Fruit fly (Drosophila melanogaster): ENCODE data around the gene CG7341.

The CG7341 gene

dm6 chr3L:18079123-18079522 is 33.6 kb upstream of the CG7341 start:
- TF ChIP-seq pan (optimal IDR thresholded peaks at IDR 0.05) (no peak), EcR (GFP tag; optimal IDR thresholded peaks at IDR 0.05) (peak; percentile 7 to 99)

- TF ChIP-seq EcR (GFP tag; optimal IDR thresholded peaks at IDR 0.05) (peak in 1 of 2 experiments; percentile 92), psq (optimal IDR thresholded peaks at IDR 0.05) (no peak)
These were observed 32.9 kb upstream of the CG7341 start for dm6 chr3L:18079610-18080497.

dm6 chr3L:18081494-18081893 is 31.3 kb upstream of the CG7341 start:
- TF ChIP-seq Dll (optimal IDR thresholded peaks at IDR 0.05) (no peak), EcR (GFP tag; optimal IDR thresholded peaks at IDR 0.05) (no peak), psq (optimal IDR thresholded peaks at IDR 0.05) (no peak), usp (GFP tag; optimal IDR thresholded peaks at IDR 0.05) (no peak), pan (optimal IDR thresholded peaks at IDR 0.05) (no peak), CG8478 (optimal IDR thresholded peaks at IDR 0.05) (no peak)

dm6 chr3L:18081957-18082356 is 30.8 kb upstream of the CG7341 start:
- TF ChIP-seq psq (optimal IDR thresholded peaks at IDR 0.05) (no peak), EcR (GFP tag; optimal IDR thresholded peaks at IDR 0.05) (peak in 1 of 2 experiments; percentile 98)

- TF ChIP-seq CG8478 (optimal IDR thresholded peaks at IDR 0.05) (no peak), pan (optimal IDR thresholded peaks at IDR 0.05) (no peak), psq (optimal IDR thresholded peaks at IDR 0.05) (no peak), EcR (GFP tag; optimal IDR thresholded peaks at IDR 0.05) (no peak), Dll (optimal IDR thresholded peaks at IDR 0.05) (no peak), usp (GFP tag; optimal IDR thresholded peaks at IDR 0.05) (no peak)
These were observed 29.4 kb upstream of the CG7341 start for dm6 chr3L:18083402-18083801.

- TF ChIP-seq EcR (GFP tag; optimal IDR thresholded peaks at IDR 0.05): no peak
- no peak for TF ChIP-seq pan (optimal IDR thresholded peaks at IDR 0.05)
- TF ChIP-seq usp (GFP tag; optimal IDR thresholded peaks at IDR 0.05): no peak
- TF ChIP-seq psq (optimal IDR thresholded peaks at IDR 0.05): no peak
- TF ChIP-seq Dll (optimal IDR thresholded peaks at IDR 0.05): no peak
- no peak for TF ChIP-seq CG8478 (optimal IDR thresholded peaks at IDR 0.05)
These were observed 28.8 kb upstream of the CG7341 start for dm6 chr3L:18083994-18084393.

- TF ChIP-seq pan (optimal IDR thresholded peaks at IDR 0.05) (no peak), EcR (GFP tag; optimal IDR thresholded peaks at IDR 0.05) (no peak), usp (GFP tag; optimal IDR thresholded peaks at IDR 0.05) (no peak), CG8478 (optimal IDR thresholded peaks at IDR 0.05) (no peak), Dll (optimal IDR thresholded peaks at IDR 0.05) (no peak), psq (optimal IDR thresholded peaks at IDR 0.05) (no peak)
These were observed 25.7 kb upstream of the CG7341 start, which contains the start of gene CG34253 for dm6 chr3L:18086754-18087685. CG34253 (minus strand) TSS chr3L:18087320.

dm6 chr3L:18088027-18088426 is 24.7 kb upstream of the CG7341 start:
- TF ChIP-seq usp (GFP tag; optimal IDR thresholded peaks at IDR 0.05): no peak

- no peak for TF ChIP-seq usp (GFP tag; optimal IDR thresholded peaks at IDR 0.05)
- no peak for TF ChIP-seq CG8478 (optimal IDR thresholded peaks at IDR 0.05)
These were observed 18.9 kb upstream of the CG7341 start for dm6 chr3L:18093875-18094274.

- TF ChIP-seq CG8478 (optimal IDR thresholded peaks at IDR 0.05) (no peak), EcR (GFP tag; optimal IDR thresholded peaks at IDR 0.05) (no peak), pan (optimal IDR thresholded peaks at IDR 0.05) (no peak), usp (GFP tag; optimal IDR thresholded peaks at IDR 0.05) (no peak), Dll (optimal IDR thresholded peaks at IDR 0.05) (no peak), psq (optimal IDR thresholded peaks at IDR 0.05) (no peak)
These were observed 16.0 kb upstream of the CG7341 start for dm6 chr3L:18096726-18097125.

- TF ChIP-seq usp (GFP tag; optimal IDR thresholded peaks at IDR 0.05): no peak
- TF ChIP-seq CG8478 (optimal IDR thresholded peaks at IDR 0.05): no peak
- TF ChIP-seq EcR (GFP tag; optimal IDR thresholded peaks at IDR 0.05): no peak
- TF ChIP-seq psq (optimal IDR thresholded peaks at IDR 0.05): no peak
- TF ChIP-seq Dll (optimal IDR thresholded peaks at IDR 0.05): no peak
- TF ChIP-seq pan (optimal IDR thresholded peaks at IDR 0.05): no peak
These were observed 13.0 kb upstream of the CG7341 start for dm6 chr3L:18099715-18100114.

- no peak for TF ChIP-seq usp (GFP tag; optimal IDR thresholded peaks at IDR 0.05)
- TF ChIP-seq pan (optimal IDR thresholded peaks at IDR 0.05): no peak
- no peak for TF ChIP-seq EcR (GFP tag; optimal IDR thresholded peaks at IDR 0.05)
- TF ChIP-seq Dll (optimal IDR thresholded peaks at IDR 0.05): no peak
- no peak for TF ChIP-seq CG8478 (optimal IDR thresholded peaks at IDR 0.05)
- TF ChIP-seq psq (optimal IDR thresholded peaks at IDR 0.05): no peak
These were observed 11.2 kb upstream of the CG7341 start for dm6 chr3L:18101421-18101996.

All from whole organism.